Worm (Caenorhabditis elegans): ENCODE results near the gene haf-2.

haf-2 gene

ce11 chrII:7352507-7352906 lies 3.7 kb downstream of the haf-2 start, which contains the start of gene hsp-4:
TSS of gene hsp-4 (minus strand) at chrII:7352645.
- TF ChIP-seq nhr-23 (tag; optimal IDR thresholded peaks at IDR 0.05) (peak; percentile 63), nfya-1 (tag; optimal IDR thresholded peaks at IDR 0.05; ENCODE audit: insufficient read depth) (peak; percentile 46), nhr-77 (tag; optimal IDR thresholded peaks at IDR 0.05) (no peak), unc-62 (GFP tag; optimal IDR thresholded peaks at IDR 0.05) (no peak), pha-4 (tag; optimal IDR thresholded peaks at IDR 0.05) (no peak), lin-15B (tag; optimal IDR thresholded peaks at IDR 0.05) (no peak), nhr-67 (tag; optimal IDR thresholded peaks at IDR 0.05) (no peak), egl-5 (tag; optimal IDR thresholded peaks at IDR 0.05) (no peak), tbx-2 (tag; optimal IDR thresholded peaks at IDR 0.05) (no peak), ztf-11 (tag; optimal IDR thresholded peaks at IDR 0.05) (no peak), skn-1 (tag; optimal IDR thresholded peaks at IDR 0.05) (no peak), nhr-11 (tag; optimal IDR thresholded peaks at IDR 0.05) (no peak), nhr-28 (tag; optimal IDR thresholded peaks at IDR 0.05) (no peak), nhr-76 (tag; optimal IDR thresholded peaks at IDR 0.05) (no peak), mml-1 (tag; optimal IDR thresholded peaks at IDR 0.05) (no peak), unc-39 (tag; optimal IDR thresholded peaks at IDR 0.05) (no peak), lsy-12 (tag; optimal IDR thresholded peaks at IDR 0.05) (no peak), aly-2 (tag; optimal IDR thresholded peaks at IDR 0.05) (no peak), elt-2 (tag; optimal IDR thresholded peaks at IDR 0.05) (peak; percentile 43), ama-1 (optimal IDR thresholded peaks at IDR 0.05) (no peak), ceh-28 (tag; optimal IDR thresholded peaks at IDR 0.05) (peak; percentile 2), mdl-1 (tag; optimal IDR thresholded peaks at IDR 0.05) (no peak), ZK546.5 (tag; optimal IDR thresholded peaks at IDR 0.05) (no peak), nhr-25 (tag; optimal IDR thresholded peaks at IDR 0.05) (peak; percentile 67), zag-1 (tag; optimal IDR thresholded peaks at IDR 0.05) (no peak)

ce11 chrII:7348063-7348462 lies 8.2 kb downstream of the haf-2 start:
- TF ChIP-seq nfya-1 (tag; optimal IDR thresholded peaks at IDR 0.05; ENCODE audit: insufficient read depth) (no peak), aly-2 (tag; optimal IDR thresholded peaks at IDR 0.05) (no peak), pha-4 (tag; optimal IDR thresholded peaks at IDR 0.05) (no peak), fos-1 (tag; optimal IDR thresholded peaks at IDR 0.05) (no peak), lin-39 (tag; optimal IDR thresholded peaks at IDR 0.05) (no peak)

ce11 chrII:7345858-7346257 lies 10.4 kb downstream of the haf-2 start:
- TF ChIP-seq ama-1 (optimal IDR thresholded peaks at IDR 0.05) (peak; percentile 84), ZK546.5 (tag; optimal IDR thresholded peaks at IDR 0.05) (no peak)

- TF ChIP-seq egl-27 (tag; optimal IDR thresholded peaks at IDR 0.05) (no peak), ZK546.5 (tag; optimal IDR thresholded peaks at IDR 0.05) (no peak), lin-39 (tag; optimal IDR thresholded peaks at IDR 0.05) (peak; percentile 34), ama-1 (optimal IDR thresholded peaks at IDR 0.05) (peak; percentile 86), fkh-10 (GFP tag; optimal IDR thresholded peaks at IDR 0.05) (no peak), nhr-237 (tag; optimal IDR thresholded peaks at IDR 0.05) (no peak)
Observed at ce11 chrII:7343668-7344067, 12.6 kb downstream of the haf-2 start.

ce11 chrII:7342884-7343283 lies 13.3 kb downstream of the haf-2 start:
- peak; percentile 63 for TF ChIP-seq nhr-23 (tag; optimal IDR thresholded peaks at IDR 0.05)
- peak; percentile 89 for TF ChIP-seq nhr-43 (tag; optimal IDR thresholded peaks at IDR 0.05; ENCODE audit: poor library complexity, severe bottlenecking)
- no peak for TF ChIP-seq ceh-28 (tag; optimal IDR thresholded peaks at IDR 0.05)
- TF ChIP-seq mdl-1 (tag; optimal IDR thresholded peaks at IDR 0.05) = peak; percentile 50
- peak; percentile 0 for TF ChIP-seq R02D3.7 (tag; optimal IDR thresholded peaks at IDR 0.05)
- peak; percentile 48 for TF ChIP-seq ama-1 (optimal IDR thresholded peaks at IDR 0.05)

ce11 chrII:7341572-7342303 lies 14.5 kb downstream of the haf-2 start:
- TF ChIP-seq pha-4 (tag; optimal IDR thresholded peaks at IDR 0.05) (no peak), fos-1 (tag; optimal IDR thresholded peaks at IDR 0.05) (no peak), lsy-12 (tag; optimal IDR thresholded peaks at IDR 0.05) (no peak), nhr-237 (tag; optimal IDR thresholded peaks at IDR 0.05) (no peak), daf-12 (tag; optimal IDR thresholded peaks at IDR 0.05) (no peak), nfya-1 (tag; optimal IDR thresholded peaks at IDR 0.05; ENCODE audit: insufficient read depth) (no peak), ceh-9 (tag; optimal IDR thresholded peaks at IDR 0.05) (no peak), pqm-1 (tag; optimal IDR thresholded peaks at IDR 0.05) (no peak), ama-1 (optimal IDR thresholded peaks at IDR 0.05) (no peak), aly-2 (tag; optimal IDR thresholded peaks at IDR 0.05) (no peak), eor-1 (tag; optimal IDR thresholded peaks at IDR 0.05) (no peak), skn-1 (tag; optimal IDR thresholded peaks at IDR 0.05) (no peak), elt-2 (tag; optimal IDR thresholded peaks at IDR 0.05) (no peak), ztf-4 (tag; optimal IDR thresholded peaks at IDR 0.05) (no peak), egl-5 (tag; optimal IDR thresholded peaks at IDR 0.05) (no peak), snpc-4 (tag; optimal IDR thresholded peaks at IDR 0.05) (no peak), lin-15B (tag; optimal IDR thresholded peaks at IDR 0.05) (no peak), ceh-82 (tag; optimal IDR thresholded peaks at IDR 0.05) (no peak)
